Worm (Caenorhabditis elegans): ENCODE results near the gene msp-45.

- TF ChIP-seq ceh-19 (GFP tag; optimal IDR thresholded peaks at IDR 0.05) (no peak), ceh-45 (GFP tag; IDR thresholded peaks at IDR 0.05) (no peak), ama-1 (optimal IDR thresholded peaks at IDR 0.05) (no peak), rnt-1 (tag; optimal IDR thresholded peaks at IDR 0.05) (no peak), pros-1 (tag; optimal IDR thresholded peaks at IDR 0.05) (no peak), fkh-6 (tag; optimal IDR thresholded peaks at IDR 0.05) (no peak), ceh-34 (tag; optimal IDR thresholded peaks at IDR 0.05) (no peak), ceh-31 (tag; optimal IDR thresholded peaks at IDR 0.05) (no peak), elt-2 (tag; optimal IDR thresholded peaks at IDR 0.05) (no peak), ceh-14 (tag; optimal IDR thresholded peaks at IDR 0.05) (no peak), lim-6 (tag; optimal IDR thresholded peaks at IDR 0.05) (no peak), C08G9.2 (tag; optimal IDR thresholded peaks at IDR 0.05) (no peak)
These were observed 20.6 kb downstream of the msp-45 start, which contains the start of gene F58A6.2 for ce11 chrII:5136296-5136767.
